Worm (Caenorhabditis elegans) whole organism, late embryonic: ENCODE measurements around the gene oac-30.

Experiments used
- C08G9.2 ChIP-seq: sonication (generic microtip); optimal IDR thresholded peaks from 2 replicates; lab custom pipeline; 2016; ENCODE audit warnings: mild to moderate bottlenecking, missing genetic modification characterization, moderate library complexity, missing compliant biosample characterization
- C38D4.7 ChIP-seq: fragments of 200-800 bp; sonication (Bioruptor generic); optimal IDR thresholded peaks from 2 replicates; lab custom pipeline; 2018; ENCODE audit warnings: mild to moderate bottlenecking, missing genetic modification characterization, moderate library complexity, missing compliant biosample characterization
- K02D7.2 ChIP-seq: sonication (generic microtip); optimal IDR thresholded peaks from 2 replicates; lab custom pipeline; 2017; ENCODE audit warnings: mild to moderate bottlenecking, missing genetic modification characterization, missing compliant biosample characterization
- K09A11.1 ChIP-seq: sonication (generic microtip); optimal IDR thresholded peaks from 2 replicates; lab custom pipeline; 2017; ENCODE audit warnings: antibody characterized with exemption, mild to moderate bottlenecking, missing genetic modification characterization, missing compliant biosample characterization; ENCODE audit not compliant: insufficient read depth
- T23F11.4 ChIP-seq: fragments of 200-800 bp; sonication (Bioruptor generic); optimal IDR thresholded peaks from 2 replicates; lab custom pipeline; 2018; ENCODE audit warnings: mild to moderate bottlenecking, missing genetic modification characterization, missing compliant biosample characterization
- Y22D7AL.16 ChIP-seq: sonication (generic microtip); optimal IDR thresholded peaks from 2 replicates; lab custom pipeline; 2016; ENCODE audit warnings: missing genetic modification characterization, missing compliant biosample characterization
- ahr-1 ChIP-seq: sonication (generic microtip); optimal IDR thresholded peaks from 2 replicates; lab custom pipeline; 2016; ENCODE audit warnings: missing genetic modification characterization, missing compliant biosample characterization
- ama-1 ChIP-seq: fragments of 150-350 bp; optimal IDR thresholded peaks from 2 replicates; lab custom pipeline; 2014
- ceh-18 ChIP-seq: sonication (generic microtip); optimal IDR thresholded peaks from 2 replicates; lab custom pipeline; 2016; ENCODE audit warnings: missing genetic modification characterization, missing compliant biosample characterization
- ceh-2 ChIP-seq: sonication (generic microtip); optimal IDR thresholded peaks from 2 replicates; lab custom pipeline; 2016; ENCODE audit warnings: missing genotype, missing genetic modification characterization, missing compliant biosample characterization
- ceh-22 ChIP-seq: sonication (generic microtip); optimal IDR thresholded peaks from 2 replicates; lab custom pipeline; 2017; ENCODE audit warnings: missing biosample characterization, missing genetic modification characterization
- ceh-31 ChIP-seq: sonication (generic microtip); optimal IDR thresholded peaks from 2 replicates; lab custom pipeline; 2016; ENCODE audit warnings: missing genetic modification characterization, missing compliant biosample characterization
- ceh-48 ChIP-seq: sonication (generic microtip); optimal IDR thresholded peaks from 2 replicates; lab custom pipeline; 2016; ENCODE audit warnings: missing genetic modification characterization, inconsistent platforms, missing compliant biosample characterization
- dve-1 ChIP-seq: sonication (generic microtip); optimal IDR thresholded peaks from 2 replicates; lab custom pipeline; 2017; ENCODE audit warnings: antibody characterized with exemption, mild to moderate bottlenecking, missing genetic modification characterization, missing compliant biosample characterization
- elt-2 ChIP-seq: sonication (generic microtip); optimal IDR thresholded peaks from 2 replicates; lab custom pipeline; 2016; ENCODE audit warnings: missing genetic modification reagents, missing genetic modification characterization, missing compliant biosample characterization
- elt-4 ChIP-seq: sonication (generic microtip); optimal IDR thresholded peaks from 2 replicates; lab custom pipeline; 2016; ENCODE audit warnings: missing genetic modification characterization, missing compliant biosample characterization
- ets-4 ChIP-seq: sonication (generic microtip); optimal IDR thresholded peaks from 2 replicates; lab custom pipeline; 2016; ENCODE audit warnings: missing genetic modification characterization, missing compliant biosample characterization
- eyg-1 ChIP-seq: sonication (generic microtip); optimal IDR thresholded peaks from 2 replicates; lab custom pipeline; 2016; ENCODE audit warnings: missing genotype, missing genetic modification characterization, missing compliant biosample characterization
- fax-1 ChIP-seq: sonication (generic microtip); optimal IDR thresholded peaks from 2 replicates; lab custom pipeline; 2016; ENCODE audit warnings: missing genotype, missing genetic modification characterization, missing compliant biosample characterization
- fkh-6 ChIP-seq: sonication (generic microtip); optimal IDR thresholded peaks from 2 replicates; lab custom pipeline; 2016; ENCODE audit warnings: missing genetic modification characterization, missing compliant biosample characterization
- gmeb-2 ChIP-seq: sonication (generic microtip); optimal IDR thresholded peaks from 2 replicates; lab custom pipeline; 2016; ENCODE audit warnings: missing genetic modification characterization, inconsistent platforms, missing compliant biosample characterization
- hlh-15 ChIP-seq: sonication (generic microtip); optimal IDR thresholded peaks from 2 replicates; lab custom pipeline; 2016; ENCODE audit warnings: missing genetic modification characterization, missing compliant biosample characterization
- hlh-30 ChIP-seq: sonication (generic microtip); optimal IDR thresholded peaks from 2 replicates; lab custom pipeline; 2017; ENCODE audit warnings: antibody characterized with exemption, missing genetic modification characterization, missing compliant biosample characterization; ENCODE audit not compliant: insufficient read depth
- hlh-6 ChIP-seq: sonication (generic microtip); optimal IDR thresholded peaks from 2 replicates; lab custom pipeline; 2016; ENCODE audit warnings: missing genotype, missing genetic modification characterization, missing compliant biosample characterization
- hlh-8 ChIP-seq: sonication (generic microtip); optimal IDR thresholded peaks from 2 replicates; lab custom pipeline; 2016; ENCODE audit warnings: missing genotype, missing genetic modification characterization, missing compliant biosample characterization
- lim-6 ChIP-seq: sonication (generic microtip); optimal IDR thresholded peaks from 2 replicates; lab custom pipeline; 2016; ENCODE audit warnings: missing genetic modification characterization, missing compliant biosample characterization
- lin-11 ChIP-seq: fragments of 200-800 bp; sonication (Bioruptor generic); optimal IDR thresholded peaks from 2 replicates; lab custom pipeline; 2018; ENCODE audit warnings: mild to moderate bottlenecking, missing genetic modification characterization, missing compliant biosample characterization
- madf-2 ChIP-seq: sonication (generic microtip); optimal IDR thresholded peaks from 2 replicates; lab custom pipeline; 2017; ENCODE audit warnings: missing genetic modification characterization, missing compliant biosample characterization
- mec-3 ChIP-seq: sonication (generic microtip); optimal IDR thresholded peaks from 2 replicates; lab custom pipeline; 2016; ENCODE audit warnings: borderline replicate concordance, missing genetic modification characterization, missing compliant biosample characterization
- odd-2 ChIP-seq: sonication (generic microtip); optimal IDR thresholded peaks from 2 replicates; lab custom pipeline; 2017; ENCODE audit warnings: antibody characterized with exemption, mild to moderate bottlenecking, missing genetic modification characterization, missing compliant biosample characterization
- pag-3 ChIP-seq: sonication (generic microtip); optimal IDR thresholded peaks from 2 replicates; lab custom pipeline; 2016; ENCODE audit warnings: missing compliant biosample characterization, missing genetic modification characterization, borderline replicate concordance
- pat-9 ChIP-seq: fragments of 200-800 bp; sonication (Bioruptor generic); optimal IDR thresholded peaks from 2 replicates; lab custom pipeline; 2018; ENCODE audit warnings: mild to moderate bottlenecking, missing genetic modification characterization, moderate library complexity, missing compliant biosample characterization
- pax-1 ChIP-seq: fragments of 150-350 bp; optimal IDR thresholded peaks from 2 replicates; lab custom pipeline; 2014; ENCODE audit warnings: missing biosample characterization, missing genetic modification characterization
- pha-2 ChIP-seq: sonication (generic microtip); optimal IDR thresholded peaks from 2 replicates; lab custom pipeline; 2017; ENCODE audit warnings: mild to moderate bottlenecking, missing genetic modification characterization, missing compliant biosample characterization
- pha-4 ChIP-seq: fragments of 150-350 bp; optimal IDR thresholded peaks from 2 replicates; lab custom pipeline; 2018; ENCODE audit warnings: missing biosample characterization, missing genetic modification reagents, missing genetic modification characterization
- ref-2 ChIP-seq: sonication (generic microtip); optimal IDR thresholded peaks from 2 replicates; lab custom pipeline; 2016; ENCODE audit warnings: missing genetic modification characterization, missing compliant biosample characterization
- rnt-1 ChIP-seq: sonication (generic microtip); optimal IDR thresholded peaks from 2 replicates; lab custom pipeline; 2016; ENCODE audit warnings: missing genetic modification characterization, missing compliant biosample characterization
- sdc-2 ChIP-seq: sonication (generic microtip); optimal IDR thresholded peaks from 2 replicates; lab custom pipeline; 2016; ENCODE audit warnings: missing genotype, missing genetic modification characterization, missing compliant biosample characterization
- sox-2 ChIP-seq: fragments of 200-800 bp; sonication (Bioruptor generic); IDR thresholded peaks from 2 replicates; pipeline ENCODE4 v1.3.6; 2022; ENCODE audit warnings: missing genetic modification reagents, missing genetic modification characterization, missing compliant biosample characterization
- syd-9 ChIP-seq: sonication (generic microtip); optimal IDR thresholded peaks from 2 replicates; lab custom pipeline; 2016; ENCODE audit warnings: mild to moderate bottlenecking, missing genetic modification characterization, moderate library complexity, missing compliant biosample characterization
- tbx-2 ChIP-seq: sonication (generic microtip); optimal IDR thresholded peaks from 2 replicates; lab custom pipeline; 2016; ENCODE audit warnings: missing genetic modification characterization, missing compliant biosample characterization
- tbx-7 ChIP-seq: sonication (generic microtip); optimal IDR thresholded peaks from 2 replicates; lab custom pipeline; 2016; ENCODE audit warnings: missing genotype, missing genetic modification characterization, missing compliant biosample characterization
- unc-42 ChIP-seq: sonication (generic microtip); optimal IDR thresholded peaks from 2 replicates; lab custom pipeline; 2016; ENCODE audit warnings: missing genotype, missing genetic modification characterization, missing compliant biosample characterization
- unc-55 ChIP-seq: sonication (generic microtip); optimal IDR thresholded peaks from 2 replicates; lab custom pipeline; 2017; ENCODE audit warnings: missing biosample characterization, missing genetic modification reagents, missing genetic modification characterization
- zip-5 ChIP-seq: sonication (generic microtip); optimal IDR thresholded peaks from 2 replicates; lab custom pipeline; 2016; ENCODE audit warnings: missing genetic modification characterization, missing compliant biosample characterization
- ztf-16 ChIP-seq: sonication (generic microtip); optimal IDR thresholded peaks from 2 replicates; lab custom pipeline; 2017; ENCODE audit warnings: missing genetic modification characterization, missing compliant biosample characterization

The oac-30 gene

ce11 chrII:1246855-1247259 is 19.8 kb downstream of the oac-30 start (continued):
- TF ChIP-seq C08G9.2 (tag; lab: Kevin White, UChicago), result peak; percentile 68
- peak; percentile 16 for TF ChIP-seq eyg-1
- TF ChIP-seq K02D7.2, result no peak
- TF ChIP-seq unc-55 (GFP tag; lab: Kevin White, UChicago), result peak; percentile 88
- peak; percentile 15 for TF ChIP-seq fkh-6
- peak; percentile 29 for TF ChIP-seq tbx-7 (tag; lab: Kevin White, UChicago)
- no peak for TF ChIP-seq K09A11.1 (tag; lab: Kevin White, UChicago)
- TF ChIP-seq dve-1 (tag; lab: Kevin White, UChicago), result peak; percentile 64
- no peak for TF ChIP-seq elt-4 (tag; lab: Kevin White, UChicago)
- peak; percentile 54 for TF ChIP-seq sdc-2 (tag; lab: Kevin White, UChicago)
- TF ChIP-seq odd-2, result no peak
- TF ChIP-seq hlh-15, result no peak
- peak; percentile 89 for TF ChIP-seq rnt-1
- no peak for TF ChIP-seq ceh-48 (tag; lab: Kevin White, UChicago)
- peak; percentile 51 for TF ChIP-seq ceh-22 (tag; lab: Kevin White, UChicago)
- TF ChIP-seq unc-42, result peak; percentile 35
- TF ChIP-seq pag-3, result no peak
- no peak for TF ChIP-seq pat-9 (tag; lab: Kevin White, UChicago)
- TF ChIP-seq pha-4 (tag; lab: Kevin White, UChicago), result no peak
- peak; percentile 18 for TF ChIP-seq syd-9 (tag; lab: Kevin White, UChicago)
- TF ChIP-seq lim-6 (tag; lab: Kevin White, UChicago), result no peak
- TF ChIP-seq hlh-30 (tag; lab: Kevin White, UChicago), result peak; percentile 86
- peak; percentile 6 for TF ChIP-seq ztf-16 (tag; lab: Kevin White, UChicago)
- TF ChIP-seq hlh-8, result peak; percentile 30
- TF ChIP-seq pax-1 (tag; lab: Kevin White, UChicago), result no peak
- no peak for TF ChIP-seq madf-2 (tag; lab: Kevin White, UChicago)
- no peak for TF ChIP-seq lin-11 (tag; lab: Kevin White, UChicago)
- peak; percentile 34 for TF ChIP-seq fax-1 (tag; lab: Kevin White, UChicago)
- TF ChIP-seq ceh-2, result peak; percentile 67
- TF ChIP-seq T23F11.4, result peak; percentile 62

- TF ChIP-seq elt-2 (no peak), C38D4.7 (GFP tag; lab: Kevin White, UChicago) (no peak), zip-5 (tag; lab: Kevin White, UChicago) (no peak), madf-2 (tag; lab: Kevin White, UChicago) (no peak), pat-9 (tag; lab: Kevin White, UChicago) (no peak), fax-1 (tag; lab: Kevin White, UChicago) (no peak), C08G9.2 (tag; lab: Kevin White, UChicago) (no peak), tbx-7 (tag; lab: Kevin White, UChicago) (no peak), ahr-1 (no peak)
These were observed 20.9 kb downstream of the oac-30 start for ce11 chrII:1245783-1246182.

- TF ChIP-seq Y22D7AL.16 (tag; lab: Kevin White, UChicago) (no peak), tbx-7 (tag; lab: Kevin White, UChicago) (no peak), mec-3 (tag; lab: Kevin White, UChicago) (peak; percentile 28), C08G9.2 (tag; lab: Kevin White, UChicago) (peak; percentile 2)
These were observed 22.2 kb downstream of the oac-30 start for ce11 chrII:1244420-1244959.

- no peak for TF ChIP-seq pax-1 (tag; lab: Kevin White, UChicago)
- no peak for TF ChIP-seq gmeb-2 (tag; lab: Kevin White, UChicago)
- TF ChIP-seq ref-2, result peak; percentile 72
- no peak for TF ChIP-seq T23F11.4
- TF ChIP-seq ama-1 (lab: Kevin White, UChicago), result no peak
- TF ChIP-seq hlh-8, result no peak
- peak; percentile 20 for TF ChIP-seq elt-2
- TF ChIP-seq pha-2 (tag; lab: Kevin White, UChicago), result no peak
- no peak for TF ChIP-seq odd-2
- no peak for TF ChIP-seq elt-4 (tag; lab: Kevin White, UChicago)
- TF ChIP-seq madf-2 (tag; lab: Kevin White, UChicago), result no peak
- no peak for TF ChIP-seq ceh-48 (tag; lab: Kevin White, UChicago)
- no peak for TF ChIP-seq sox-2 (GFP tag; lab: Robert Waterston, UW)
- peak; percentile 15 for TF ChIP-seq ceh-18 (tag; lab: Kevin White, UChicago)
- peak; percentile 58 for TF ChIP-seq tbx-2 (tag; lab: Kevin White, UChicago)
- TF ChIP-seq ets-4 (tag; lab: Kevin White, UChicago), result no peak
- no peak for TF ChIP-seq zip-5 (tag; lab: Kevin White, UChicago)
- TF ChIP-seq syd-9 (tag; lab: Kevin White, UChicago), result peak; percentile 1
- TF ChIP-seq ceh-31 (tag; lab: Kevin White, UChicago), result peak; percentile 51
- no peak for TF ChIP-seq hlh-15
- peak; percentile 4 for TF ChIP-seq hlh-6 (tag; lab: Kevin White, UChicago)
These were observed 24.2 kb downstream of the oac-30 start for ce11 chrII:1242475-1242874.
